Worm (Caenorhabditis elegans) whole organism, L2 larva: ENCODE results near the gene C33F10.8.

Experiments
- F13H6.1 ChIP-seq: sonication (generic microtip); optimal IDR thresholded peaks from 2 replicates; lab custom pipeline; 2016; ENCODE audit warnings: missing genetic modification characterization, missing compliant biosample characterization
- Y55F3AM.14 ChIP-seq: fragments of 200-800 bp; sonication (Bioruptor generic); optimal IDR thresholded peaks from 2 replicates; lab custom pipeline; 2018; ENCODE audit warnings: mild to moderate bottlenecking, missing genetic modification characterization, missing compliant biosample characterization
- ZK546.5 ChIP-seq: sonication (generic microtip); optimal IDR thresholded peaks from 2 replicates; lab custom pipeline; 2017; ENCODE audit warnings: missing biosample characterization, missing genetic modification characterization
- alr-1 ChIP-seq: fragments of 150-350 bp; optimal IDR thresholded peaks from 2 replicates; lab custom pipeline; 2014; ENCODE audit warnings: missing biosample characterization, missing genetic modification characterization
- ama-1 ChIP-seq: fragments of 150-350 bp; optimal IDR thresholded peaks from 2 replicates; lab custom pipeline; 2018; ENCODE audit warnings: inconsistent platforms
- blmp-1 ChIP-seq: sonication (generic microtip); optimal IDR thresholded peaks from 2 replicates; lab custom pipeline; 2017; ENCODE audit warnings: missing genetic modification characterization, mild to moderate bottlenecking, missing compliant biosample characterization, antibody characterized with exemption, moderate library complexity; ENCODE audit not compliant: insufficient read depth
- ceh-16 ChIP-seq: fragments of 150-350 bp; optimal IDR thresholded peaks from 2 replicates; lab custom pipeline; 2014; ENCODE audit warnings: missing biosample characterization, missing genetic modification characterization
- crh-2 ChIP-seq: sonication (generic microtip); optimal IDR thresholded peaks from 2 replicates; lab custom pipeline; 2017; ENCODE audit warnings: missing biosample characterization, missing genetic modification characterization
- elt-3 ChIP-seq: sonication (generic microtip); optimal IDR thresholded peaks from 2 replicates; lab custom pipeline; 2017; ENCODE audit warnings: missing biosample characterization, missing genetic modification characterization
- fos-1 ChIP-seq: fragments of 150-350 bp; optimal IDR thresholded peaks from 2 replicates; lab custom pipeline; 2014; ENCODE audit warnings: missing biosample characterization, missing genetic modification characterization
- gmeb-1 ChIP-seq: fragments of 150-350 bp; optimal IDR thresholded peaks from 2 replicates; lab custom pipeline; 2014; ENCODE audit warnings: missing biosample characterization, missing genetic modification characterization
- lin-11 ChIP-seq: fragments of 150-350 bp; sonication (generic microtip); optimal IDR thresholded peaks from 2 replicates; lab custom pipeline; 2014; ENCODE audit warnings: missing biosample characterization, missing genetic modification characterization, inconsistent platforms, mixed read lengths
- lin-39 ChIP-seq: fragments of 150-350 bp; optimal IDR thresholded peaks from 2 replicates; lab custom pipeline; 2014; ENCODE audit warnings: missing biosample characterization, missing genetic modification reagents, missing genetic modification characterization
- lsy-2 ChIP-seq, 2 experiments: fragments of 150-350 bp in 1 of 2; sonication (generic microtip) in 1 of 2; optimal IDR thresholded peaks; 2 replicates each; lab custom pipeline; 2014 to 2017; ENCODE audit warnings: missing biosample characterization in 2 of 2, missing genetic modification characterization in 2 of 2
- mab-5 ChIP-seq: fragments of 150-350 bp; optimal IDR thresholded peaks from 2 replicates; lab custom pipeline; 2014; ENCODE audit warnings: missing biosample characterization, missing genetic modification characterization
- mdl-1 ChIP-seq, 2 experiments: fragments of 150-350 bp in 1 of 2; sonication (generic microtip) in 1 of 2; optimal IDR thresholded peaks; 2 replicates each; lab custom pipeline; 2017; ENCODE audit warnings: missing biosample characterization in 2 of 2, missing genetic modification characterization in 2 of 2
- nhr-10 ChIP-seq: sonication (generic microtip); optimal IDR thresholded peaks from 2 replicates; lab custom pipeline; 2017; ENCODE audit warnings: missing biosample characterization, missing genetic modification characterization
- nhr-11 ChIP-seq: fragments of 150-350 bp; optimal IDR thresholded peaks from 2 replicates; lab custom pipeline; 2014; ENCODE audit warnings: missing biosample characterization, missing genetic modification characterization
- nhr-129 ChIP-seq: fragments of 150-350 bp; optimal IDR thresholded peaks from 2 replicates; lab custom pipeline; 2014; ENCODE audit warnings: missing biosample characterization, missing genetic modification characterization
- nhr-23 ChIP-seq: fragments of 150-350 bp; optimal IDR thresholded peaks from 2 replicates; lab custom pipeline; 2014; ENCODE audit warnings: missing biosample characterization, missing genetic modification reagents, missing genetic modification characterization
- nhr-237 ChIP-seq: fragments of 150-350 bp; optimal IDR thresholded peaks from 2 replicates; lab custom pipeline; 2014; ENCODE audit warnings: missing biosample characterization, missing genetic modification characterization
- nhr-25 ChIP-seq: fragments of 150-350 bp; sonication (generic microtip); optimal IDR thresholded peaks from 3 replicates; lab custom pipeline; 2014; ENCODE audit warnings: missing biosample characterization, missing genetic modification characterization
- nhr-6 ChIP-seq: fragments of 150-350 bp; optimal IDR thresholded peaks from 2 replicates; lab custom pipeline; 2014; ENCODE audit warnings: missing biosample characterization, missing genetic modification characterization
- nhr-77 ChIP-seq: fragments of 150-350 bp; optimal IDR thresholded peaks from 2 replicates; lab custom pipeline; 2014; ENCODE audit warnings: missing biosample characterization, missing genetic modification characterization
- sem-4 ChIP-seq: fragments of 150-350 bp; optimal IDR thresholded peaks from 2 replicates; lab custom pipeline; 2014; ENCODE audit warnings: missing biosample characterization, missing genetic modification reagents, missing genetic modification characterization
- skn-1 ChIP-seq: sonication (generic microtip); optimal IDR thresholded peaks from 2 replicates; lab custom pipeline; 2017; ENCODE audit warnings: missing biosample characterization, missing genetic modification characterization
- sma-3 ChIP-seq: sonication (generic microtip); optimal IDR thresholded peaks from 2 replicates; lab custom pipeline; 2016; ENCODE audit warnings: missing genetic modification reagents, missing genetic modification characterization, missing compliant biosample characterization
- sma-9 ChIP-seq, 2 experiments: fragments of 150-350 bp in 1 of 2; sonication (generic microtip) in 1 of 2; optimal IDR thresholded peaks; 2 replicates each; lab custom pipeline; 2014 to 2016; ENCODE audit warnings: missing genetic modification characterization in 2 of 2, mild to moderate bottlenecking in 1 of 2, missing biosample characterization in 1 of 2, missing compliant biosample characterization in 1 of 2, missing genetic modification reagents in 1 of 2, moderate library complexity in 1 of 2
- unc-55 ChIP-seq: fragments of 150-350 bp; sonication (generic microtip); optimal IDR thresholded peaks from 3 replicates; lab custom pipeline; 2014; ENCODE audit warnings: missing biosample characterization, missing genetic modification reagents, missing genetic modification characterization
- zag-1 ChIP-seq: fragments of 150-350 bp; optimal IDR thresholded peaks from 2 replicates; lab custom pipeline; 2014; ENCODE audit warnings: missing biosample characterization, missing genetic modification characterization
- ztf-1 ChIP-seq: fragments of 200-800 bp; sonication (Bioruptor generic); conservative IDR thresholded peaks from 2 replicates; pipeline ENCODE4 v1.3.6; 2022; ENCODE audit warnings: missing genetic modification characterization, missing compliant biosample characterization
- ztf-11 ChIP-seq: sonication (generic microtip); optimal IDR thresholded peaks from 2 replicates; lab custom pipeline; 2017; ENCODE audit warnings: missing biosample characterization, missing genetic modification characterization

The C33F10.8 gene

DNA sequence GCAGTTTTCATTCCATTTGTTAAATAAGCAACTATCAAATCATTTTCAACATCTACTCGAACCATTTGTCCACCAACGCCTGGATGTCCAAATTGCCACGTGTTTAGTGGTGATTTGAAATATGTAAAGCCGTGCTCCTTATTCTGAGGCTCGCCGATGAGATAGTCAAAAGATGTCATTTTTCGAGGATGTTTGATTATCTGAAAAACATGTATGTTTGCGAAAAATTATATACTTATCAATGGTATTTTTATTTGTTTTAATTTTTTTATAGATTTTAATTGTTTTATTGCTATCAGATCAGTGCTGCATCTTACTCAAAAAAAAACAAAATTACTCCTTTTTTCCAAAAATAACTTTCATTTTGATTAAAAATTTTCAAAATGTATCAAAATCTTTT, 6.3 kb downstream of the C33F10.8 start:
- TF ChIP-seq sma-9 (GFP tag; optimal IDR thresholded peaks at IDR 0.05; lab: Kevin White, UChicago): no peak
- no peak for TF ChIP-seq sma-9 (tag; optimal IDR thresholded peaks at IDR 0.05; lab: Kevin White, UChicago)
- no peak for TF ChIP-seq zag-1 (tag; lab: Kevin White, UChicago)
- no peak for TF ChIP-seq mab-5 (tag; lab: Kevin White, UChicago)
- TF ChIP-seq nhr-6 (tag; lab: Kevin White, UChicago): no peak

DNA sequence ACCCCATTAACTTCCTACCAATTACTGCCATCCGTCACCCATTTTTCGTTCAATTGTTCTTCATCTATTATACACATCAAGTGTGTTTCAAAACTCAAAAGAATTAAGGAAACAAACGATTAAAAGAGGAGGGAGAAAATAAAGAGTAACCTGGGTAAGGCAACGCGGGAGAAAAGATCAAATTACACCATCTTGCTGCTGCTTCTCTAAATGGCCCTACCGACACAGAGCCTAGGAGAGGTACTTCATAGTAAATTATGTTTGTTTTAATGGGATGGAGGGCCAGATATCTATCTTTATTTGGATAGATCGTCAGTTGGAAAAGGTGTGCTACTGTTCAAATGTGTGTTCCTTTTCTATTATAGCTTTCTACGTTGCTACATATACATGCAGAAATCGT, 9.7 kb downstream of the C33F10.8 start:
- no peak for TF ChIP-seq ceh-16 (tag; lab: Kevin White, UChicago)
- no peak for TF ChIP-seq skn-1 (tag; lab: Kevin White, UChicago)
- TF ChIP-seq lin-11: no peak
- no peak for TF ChIP-seq lsy-2 (tag; optimal IDR thresholded peaks at IDR 0.05; lab: Kevin White, UChicago)
- no peak for TF ChIP-seq ztf-1
- TF ChIP-seq ztf-11 (tag; lab: Kevin White, UChicago): no peak
- TF ChIP-seq nhr-77 (tag; lab: Kevin White, UChicago): no peak
- TF ChIP-seq nhr-10: no peak
- no peak for TF ChIP-seq alr-1 (tag; lab: Kevin White, UChicago)
- TF ChIP-seq gmeb-1 (tag; lab: Kevin White, UChicago): no peak
- TF ChIP-seq zag-1 (tag; lab: Kevin White, UChicago): no peak
- no peak for TF ChIP-seq elt-3 (tag; lab: Kevin White, UChicago)
- TF ChIP-seq blmp-1 (tag; lab: Kevin White, UChicago): no peak
- TF ChIP-seq ama-1: no peak
- no peak for TF ChIP-seq ZK546.5 (tag; lab: Kevin White, UChicago)
- TF ChIP-seq, all 48 proteins: peak for 0

DNA sequence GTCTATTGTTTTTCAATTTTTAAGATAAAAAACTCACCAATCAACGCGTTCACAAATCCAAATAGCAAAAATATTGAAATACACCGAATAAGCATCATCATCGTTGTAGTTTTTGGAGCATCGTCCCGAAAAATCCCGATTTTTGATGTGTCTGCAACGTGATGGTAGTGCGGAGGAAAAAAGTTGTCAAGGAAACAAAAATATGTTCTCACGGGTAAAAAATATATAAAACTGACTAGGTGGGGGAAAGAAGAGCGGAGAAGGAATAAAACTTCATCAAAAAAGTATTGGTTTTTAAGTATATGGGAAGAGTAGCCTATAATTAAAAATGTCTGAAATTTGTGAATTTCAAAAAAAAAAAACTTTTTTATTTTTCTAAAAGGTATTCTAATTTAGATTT, 13.0 kb downstream of the C33F10.8 start, which contains the start of gene rig-6:
TSS of gene rig-6 (minus strand) at position 101 of the 400 bp plus-strand sequence.
- no peak for TF ChIP-seq ZK546.5 (tag; lab: Kevin White, UChicago)
- TF ChIP-seq nhr-237 (tag; lab: Kevin White, UChicago): no peak
- no peak for TF ChIP-seq sma-3 (GFP tag; lab: Kevin White, UChicago)
- TF ChIP-seq unc-55 (GFP tag; lab: Kevin White, UChicago): no peak
- no peak for TF ChIP-seq nhr-11
- no peak for TF ChIP-seq crh-2 (tag; lab: Kevin White, UChicago)
- TF ChIP-seq lin-11: no peak
- TF ChIP-seq elt-3 (tag; lab: Kevin White, UChicago): no peak
- no peak for TF ChIP-seq nhr-23 (tag; lab: Kevin White, UChicago)
- no peak for TF ChIP-seq sem-4 (tag; lab: Kevin White, UChicago)
- TF ChIP-seq skn-1 (tag; lab: Kevin White, UChicago): no peak
- no peak for TF ChIP-seq Y55F3AM.14
- TF ChIP-seq mdl-1 (tag; optimal IDR thresholded peaks at IDR 0.05; lab: Kevin White, UChicago): no peak
- no peak for TF ChIP-seq lin-39 (tag; lab: Kevin White, UChicago)

DNA sequence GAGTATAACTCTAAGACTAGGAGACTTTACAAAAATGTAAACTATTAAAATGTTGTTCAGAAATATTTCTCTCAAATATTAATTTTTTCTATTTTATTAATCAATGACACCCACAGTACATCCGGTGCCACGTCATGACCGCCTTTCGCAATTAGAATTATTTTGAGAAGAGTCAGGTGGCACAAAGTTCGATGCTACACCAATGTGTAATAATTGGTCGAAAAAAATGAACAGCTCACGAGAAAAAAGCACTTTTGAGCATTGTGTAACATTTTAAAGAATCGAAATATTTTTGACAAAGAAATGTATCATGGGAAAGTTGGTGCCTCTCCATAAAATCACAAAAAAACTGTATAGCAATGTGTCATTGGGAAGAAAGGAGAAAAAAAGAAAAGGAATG, 18.3 kb downstream of the C33F10.8 start:
- TF ChIP-seq nhr-129 (tag; lab: Kevin White, UChicago) (peak; percentile 7), nhr-10 (no peak), ztf-11 (tag; lab: Kevin White, UChicago) (no peak), ceh-16 (tag; lab: Kevin White, UChicago) (no peak), sma-9 (GFP tag; optimal IDR thresholded peaks at IDR 0.05; lab: Kevin White, UChicago) (peak; percentile 11), sma-9 (tag; optimal IDR thresholded peaks at IDR 0.05; lab: Kevin White, UChicago) (no peak), fos-1 (tag; lab: Kevin White, UChicago) (no peak), crh-2 (tag; lab: Kevin White, UChicago) (peak; percentile 55), nhr-23 (tag; lab: Kevin White, UChicago) (no peak), nhr-25 (tag; lab: Kevin White, UChicago) (no peak)

DNA sequence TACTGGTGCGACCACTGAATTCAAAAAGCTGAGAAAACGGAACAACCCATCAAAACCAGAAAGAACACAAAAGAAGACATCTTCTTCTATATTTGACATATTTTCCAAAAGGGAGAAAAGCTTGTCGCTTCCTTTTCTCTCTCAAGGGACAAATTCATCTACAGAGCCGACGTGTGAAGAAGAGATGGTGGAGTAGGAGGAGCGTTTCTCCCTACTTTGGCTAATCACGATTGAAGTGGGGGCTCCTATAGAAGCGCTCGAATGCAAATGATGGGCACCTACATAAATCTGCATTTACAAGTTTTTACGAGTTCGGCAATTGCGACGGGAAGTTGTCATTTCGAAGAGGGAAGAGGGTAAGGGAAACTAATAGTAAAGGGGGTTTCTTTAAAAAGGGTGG, 18.8 kb downstream of the C33F10.8 start:
- no peak for TF ChIP-seq mdl-1 (tag; optimal IDR thresholded peaks at IDR 0.05; lab: Kevin White, UChicago)
- TF ChIP-seq Y55F3AM.14: peak; percentile 3
- peak; percentile 68 for TF ChIP-seq mab-5 (tag; lab: Kevin White, UChicago)

DNA sequence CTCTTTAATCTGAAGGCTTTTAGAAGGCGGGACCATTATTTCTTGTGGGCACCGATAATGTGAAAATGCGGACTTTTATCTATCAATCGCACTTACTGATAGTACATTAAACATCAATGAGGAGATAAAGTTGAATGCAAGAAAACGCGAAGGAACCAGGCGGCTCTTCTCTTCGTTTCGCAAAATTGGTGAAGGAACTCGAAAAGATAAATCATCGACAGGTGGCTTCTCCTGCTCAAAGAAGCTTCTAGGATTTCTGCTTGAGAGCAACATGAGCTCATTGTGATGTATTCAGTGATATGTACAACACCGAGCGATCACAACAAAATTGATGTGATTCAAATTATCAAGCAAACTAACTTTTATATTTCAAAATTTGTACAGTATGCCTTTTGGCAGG, 19.2 kb downstream of the C33F10.8 start:
- TF ChIP-seq sma-9 (GFP tag; optimal IDR thresholded peaks at IDR 0.05; lab: Kevin White, UChicago) (peak; percentile 48), sma-9 (tag; optimal IDR thresholded peaks at IDR 0.05; lab: Kevin White, UChicago) (no peak), lsy-2 (tag; optimal IDR thresholded peaks at IDR 0.05; lab: Kevin White, UChicago) (peak in 1 of 2 experiments; percentile 40), nhr-129 (tag; lab: Kevin White, UChicago) (peak; percentile 16), lin-39 (tag; lab: Kevin White, UChicago) (no peak), zag-1 (tag; lab: Kevin White, UChicago) (no peak), F13H6.1 (tag; lab: Kevin White, UChicago) (peak; percentile 35)
